Worm (Caenorhabditis elegans) whole organism, L4 larva: ENCODE measurements around the gene inx-10.

Experiments
- F10B5.3 ChIP-seq: sonication (generic microtip); optimal IDR thresholded peaks from 2 replicates; lab custom pipeline; 2016; ENCODE audit warnings: mild to moderate bottlenecking, missing genetic modification characterization, missing compliant biosample characterization
- F26F4.8 ChIP-seq: fragments of 200-800 bp; sonication (Bioruptor generic); conservative IDR thresholded peaks from 2 replicates; pipeline ENCODE4 v1.3.6; 2022; ENCODE audit warnings: missing genetic modification characterization, missing compliant biosample characterization
- F37D6.2 ChIP-seq: sonication (generic microtip); optimal IDR thresholded peaks from 2 replicates; lab custom pipeline; 2016; ENCODE audit warnings: mild to moderate bottlenecking, missing genetic modification characterization, missing compliant biosample characterization
- F49E8.2 ChIP-seq: sonication (generic microtip); optimal IDR thresholded peaks from 2 replicates; lab custom pipeline; 2016; ENCODE audit warnings: missing compliant biosample characterization, mild to moderate bottlenecking, missing genetic modification characterization, borderline replicate concordance
- T20F7.1 ChIP-seq: fragments of 200-800 bp; sonication (Bioruptor generic); optimal IDR thresholded peaks from 2 replicates; lab custom pipeline; 2018; ENCODE audit warnings: mild to moderate bottlenecking, missing genetic modification characterization, missing compliant biosample characterization
- Y48G9A.11 ChIP-seq: fragments of 200-800 bp; sonication (Bioruptor generic); IDR thresholded peaks from 2 replicates; pipeline ENCODE4 v1.3.6; 2022; ENCODE audit warnings: missing genetic modification reagents, missing genetic modification characterization, missing compliant biosample characterization
- Y5F2A.4 ChIP-seq: fragments of 200-800 bp; sonication (Bioruptor generic); optimal IDR thresholded peaks from 2 replicates; lab custom pipeline; 2018; ENCODE audit warnings: mild to moderate bottlenecking, missing genetic modification characterization, missing compliant biosample characterization
- ZK337.2 ChIP-seq: fragments of 200-800 bp; sonication (Bioruptor generic); IDR thresholded peaks from 2 replicates; pipeline ENCODE4 v1.3.6; 2022; ENCODE audit warnings: missing genetic modification reagents, missing genetic modification characterization, missing compliant biosample characterization
- ZK546.5 ChIP-seq, 2 experiments: sonication (generic microtip); optimal IDR thresholded peaks; 2 replicates each; lab custom pipeline; 2017; ENCODE audit warnings: missing biosample characterization in 2 of 2, missing genetic modification characterization in 2 of 2
- aha-1 ChIP-seq: fragments of 150-350 bp; peaks from one replicate; lab custom pipeline; 2014; ENCODE audit warnings: missing biosample characterization, missing genetic modification characterization
- ama-1 ChIP-seq: fragments of 150-350 bp; optimal IDR thresholded peaks from 2 replicates; lab custom pipeline; 2014; ENCODE audit warnings: inconsistent platforms, mixed read lengths
- ceh-20 ChIP-seq: fragments of 200-800 bp; sonication (Bioruptor generic); IDR thresholded peaks from 2 replicates; pipeline ENCODE4 v1.3.6; 2022; ENCODE audit warnings: missing genetic modification reagents, missing genetic modification characterization, missing compliant biosample characterization
- ceh-44 ChIP-seq: fragments of 200-800 bp; sonication (Bioruptor generic); IDR thresholded peaks from 2 replicates; pipeline ENCODE4 v1.3.6; 2022; ENCODE audit warnings: missing genetic modification reagents, missing genetic modification characterization, missing compliant biosample characterization
- ceh-62 ChIP-seq: sonication (generic microtip); optimal IDR thresholded peaks from 2 replicates; lab custom pipeline; 2017; ENCODE audit warnings: missing biosample characterization, missing genetic modification characterization
- ces-1 ChIP-seq: fragments of 150-350 bp; sonication (generic microtip); optimal IDR thresholded peaks from 4 replicates; lab custom pipeline; 2014; ENCODE audit warnings: missing biosample characterization, missing genetic modification reagents, missing genetic modification characterization
- cey-2 ChIP-seq: sonication (generic microtip); optimal IDR thresholded peaks from 3 replicates; lab custom pipeline; 2017; ENCODE audit warnings: missing genetic modification characterization, mild to moderate bottlenecking, missing compliant biosample characterization, antibody characterized with exemption, borderline replicate concordance; ENCODE audit not compliant: insufficient read depth
- ctbp-1 ChIP-seq: fragments of 200-800 bp; sonication (Bioruptor generic); IDR thresholded peaks from 2 replicates; pipeline ENCODE4 v1.3.6; 2022; ENCODE audit warnings: missing genetic modification reagents, missing genetic modification characterization, missing compliant biosample characterization
- daf-19 ChIP-seq: fragments of 200-800 bp; sonication (Bioruptor generic); conservative IDR thresholded peaks from 2 replicates; pipeline ENCODE4 v1.3.6; 2022; ENCODE audit warnings: missing genetic modification characterization, missing compliant biosample characterization
- dmd-9 ChIP-seq: fragments of 200-800 bp; sonication (Bioruptor generic); IDR thresholded peaks from 2 replicates; pipeline ENCODE4 v1.3.6; 2022; ENCODE audit warnings: missing genetic modification reagents, missing genetic modification characterization, missing compliant biosample characterization
- dve-1 ChIP-seq: sonication (generic microtip); optimal IDR thresholded peaks from 2 replicates; lab custom pipeline; 2017; ENCODE audit warnings: antibody characterized with exemption, mild to moderate bottlenecking, missing genetic modification characterization, missing compliant biosample characterization; ENCODE audit not compliant: insufficient read depth
- fkh-10 ChIP-seq: fragments of 150-350 bp; optimal IDR thresholded peaks from 2 replicates; lab custom pipeline; 2014; ENCODE audit warnings: missing biosample characterization, missing genetic modification reagents, missing genetic modification characterization
- gei-8 ChIP-seq: fragments of 200-800 bp; sonication (Bioruptor generic); optimal IDR thresholded peaks from 2 replicates; lab custom pipeline; 2018; ENCODE audit warnings: mild to moderate bottlenecking, missing genetic modification characterization, missing compliant biosample characterization
- hlh-11 ChIP-seq: fragments of 200-800 bp; sonication (Bioruptor generic); optimal IDR thresholded peaks from 2 replicates; lab custom pipeline; 2018; ENCODE audit warnings: mild to moderate bottlenecking, missing genetic modification characterization, missing compliant biosample characterization
- hmg-1.1 ChIP-seq: fragments of 200-800 bp; sonication (Bioruptor generic); IDR thresholded peaks from 2 replicates; pipeline ENCODE4 v1.3.6; 2022; ENCODE audit warnings: missing genetic modification reagents, missing genetic modification characterization, missing compliant biosample characterization
- lin-1 ChIP-seq: fragments of 200-800 bp; sonication (Bioruptor generic); IDR thresholded peaks from 2 replicates; pipeline ENCODE4 v1.3.6; 2022; ENCODE audit warnings: missing genetic modification reagents, missing genetic modification characterization, missing compliant biosample characterization
- lin-13 ChIP-seq: fragments of 150-350 bp; optimal IDR thresholded peaks from 2 replicates; lab custom pipeline; 2014; ENCODE audit warnings: missing biosample characterization, missing genetic modification reagents, missing genetic modification characterization
- lin-15B ChIP-seq: fragments of 150-350 bp; sonication (generic microtip); optimal IDR thresholded peaks from 3 replicates; lab custom pipeline; 2014; ENCODE audit warnings: missing biosample characterization, missing genetic modification characterization
- lin-29 ChIP-seq: fragments of 200-800 bp; sonication (Bioruptor generic); IDR thresholded peaks from 2 replicates; pipeline ENCODE4 v1.3.6; 2022; ENCODE audit warnings: missing genetic modification reagents, missing genetic modification characterization, missing compliant biosample characterization
- lin-39 ChIP-seq: fragments of 150-350 bp; optimal IDR thresholded peaks from 2 replicates; lab custom pipeline; 2014; ENCODE audit warnings: missing biosample characterization, missing genetic modification reagents, missing genetic modification characterization
- lsy-2 ChIP-seq, 2 experiments: fragments of 150-350 bp in 1 of 2; sonication (generic microtip) in 1 of 2; optimal IDR thresholded peaks; 2 replicates each; lab custom pipeline; 2014 to 2017; ENCODE audit warnings: missing biosample characterization in 2 of 2, missing genetic modification characterization in 2 of 2
- madf-5 ChIP-seq, 2 experiments: fragments of 200-800 bp; sonication (Bioruptor generic); IDR thresholded peaks; 2 replicates each; pipeline ENCODE4 v1.3.6; 2022; ENCODE audit warnings: missing compliant biosample characterization in 2 of 2, missing genetic modification characterization in 2 of 2
- mep-1 ChIP-seq: fragments of 150-350 bp; sonication (generic microtip); optimal IDR thresholded peaks from 3 replicates; lab custom pipeline; 2014; ENCODE audit warnings: missing biosample characterization, missing genetic modification characterization
- mes-2 ChIP-seq: sonication (generic microtip); optimal IDR thresholded peaks from 2 replicates; lab custom pipeline; 2016; ENCODE audit warnings: missing genotype, mild to moderate bottlenecking, missing genetic modification characterization, missing compliant biosample characterization; ENCODE audit not compliant: poor library complexity, severe bottlenecking
- mxl-2 ChIP-seq: fragments of 200-800 bp; sonication (Bioruptor generic); conservative IDR thresholded peaks from 2 replicates; pipeline ENCODE4 v1.3.6; 2022; ENCODE audit warnings: missing genetic modification reagents, missing genetic modification characterization, missing compliant biosample characterization
- nhr-237 ChIP-seq: sonication (generic microtip); optimal IDR thresholded peaks from 2 replicates; lab custom pipeline; 2017; ENCODE audit warnings: missing biosample characterization, missing genetic modification characterization
- nhr-42 ChIP-seq: fragments of 200-800 bp; sonication (Bioruptor generic); IDR thresholded peaks from 2 replicates; pipeline ENCODE4 v1.3.6; 2022; ENCODE audit warnings: missing genetic modification characterization, missing compliant biosample characterization
- pha-4 ChIP-seq, 2 experiments: fragments of 150-350 bp in 1 of 2; fragments of 200-800 bp in 1 of 2; sonication (Bioruptor generic) in 1 of 2; IDR thresholded peaks in 1 of 2; optimal IDR thresholded peaks in 1 of 2; 2 replicates each; pipeline versions ENCODE4 v1.3.6 to Lab custom; 2014 to 2022; ENCODE audit warnings: missing genetic modification characterization in 2 of 2, missing genetic modification reagents in 2 of 2, missing biosample characterization in 1 of 2, missing compliant biosample characterization in 1 of 2
- pqm-1 ChIP-seq: sonication (generic microtip); optimal IDR thresholded peaks from 2 replicates; lab custom pipeline; 2017; ENCODE audit warnings: missing biosample characterization, missing genetic modification characterization
- set-16 ChIP-seq: fragments of 200-800 bp; sonication (Bioruptor generic); IDR thresholded peaks from 2 replicates; pipeline ENCODE4 v1.3.6; 2022; ENCODE audit warnings: missing genetic modification reagents, missing genetic modification characterization, missing compliant biosample characterization
- skn-1 ChIP-seq: fragments of 150-350 bp; optimal IDR thresholded peaks from 2 replicates; lab custom pipeline; 2014; ENCODE audit warnings: missing biosample characterization, missing genetic modification characterization
- snpc-1.2 ChIP-seq: fragments of 200-800 bp; sonication (Bioruptor generic); IDR thresholded peaks from 2 replicates; pipeline ENCODE4 v1.3.6; 2022; ENCODE audit warnings: missing genetic modification reagents, missing genetic modification characterization, missing compliant biosample characterization
- spr-3 ChIP-seq: fragments of 200-800 bp; sonication (Bioruptor generic); optimal IDR thresholded peaks from 2 replicates; lab custom pipeline; 2018; ENCODE audit warnings: mild to moderate bottlenecking, missing genetic modification characterization, missing compliant biosample characterization
- tra-1 ChIP-seq: fragments of 200-800 bp; sonication (Bioruptor generic); IDR thresholded peaks from 2 replicates; pipeline ENCODE4 v1.3.6; 2022; ENCODE audit warnings: missing genetic modification reagents, missing genetic modification characterization, missing compliant biosample characterization
- unc-39 ChIP-seq: sonication (generic microtip); optimal IDR thresholded peaks from 2 replicates; lab custom pipeline; 2017; ENCODE audit warnings: missing biosample characterization, missing genetic modification characterization
- zag-1 ChIP-seq: fragments of 150-350 bp; optimal IDR thresholded peaks from 2 replicates; lab custom pipeline; 2014; ENCODE audit warnings: missing biosample characterization, missing genetic modification characterization
- zfp-3 ChIP-seq: fragments of 200-800 bp; sonication (Bioruptor generic); conservative IDR thresholded peaks from 2 replicates; pipeline ENCODE4 v1.3.6; 2022; ENCODE audit warnings: missing genetic modification reagents, missing genetic modification characterization, missing compliant biosample characterization
- zip-11 ChIP-seq: fragments of 200-800 bp; sonication (Bioruptor generic); IDR thresholded peaks from 2 replicates; pipeline ENCODE4 v1.3.6; 2022; ENCODE audit warnings: missing genetic modification characterization, missing compliant biosample characterization
- ztf-7 ChIP-seq: fragments of 150-350 bp; optimal IDR thresholded peaks from 2 replicates; lab custom pipeline; 2014; ENCODE audit warnings: missing biosample characterization, missing genetic modification characterization

inx-10 gene

DNA sequence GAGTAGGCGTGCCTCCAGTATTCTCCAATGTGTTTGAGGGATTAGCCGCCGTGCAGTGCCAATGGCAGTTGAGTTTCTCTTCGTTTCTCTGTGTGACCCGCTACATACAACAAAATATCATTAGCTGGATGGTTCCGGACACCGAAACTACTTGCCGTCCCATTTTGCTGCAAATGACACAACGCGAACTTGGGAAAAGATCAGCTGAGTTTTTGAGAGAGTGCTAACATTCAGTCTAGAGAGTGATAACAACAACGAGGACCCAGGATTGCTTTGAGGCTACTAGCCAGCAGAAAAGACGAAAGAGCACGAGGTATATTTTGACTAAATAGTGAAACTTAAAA, 12.1 kb upstream of the inx-10 start:
- TF ChIP-seq ama-1 (lab: Kevin White, UChicago) (no peak), hmg-1.1 (GFP tag; lab: Robert Waterston, UW) (0 out of 2 replicates have a peak, but pooled peaks have one; percentile 27), aha-1 (tag; lab: Kevin White, UChicago) (peak; percentile 75), ceh-62 (tag; lab: Kevin White, UChicago) (no peak)

DNA sequence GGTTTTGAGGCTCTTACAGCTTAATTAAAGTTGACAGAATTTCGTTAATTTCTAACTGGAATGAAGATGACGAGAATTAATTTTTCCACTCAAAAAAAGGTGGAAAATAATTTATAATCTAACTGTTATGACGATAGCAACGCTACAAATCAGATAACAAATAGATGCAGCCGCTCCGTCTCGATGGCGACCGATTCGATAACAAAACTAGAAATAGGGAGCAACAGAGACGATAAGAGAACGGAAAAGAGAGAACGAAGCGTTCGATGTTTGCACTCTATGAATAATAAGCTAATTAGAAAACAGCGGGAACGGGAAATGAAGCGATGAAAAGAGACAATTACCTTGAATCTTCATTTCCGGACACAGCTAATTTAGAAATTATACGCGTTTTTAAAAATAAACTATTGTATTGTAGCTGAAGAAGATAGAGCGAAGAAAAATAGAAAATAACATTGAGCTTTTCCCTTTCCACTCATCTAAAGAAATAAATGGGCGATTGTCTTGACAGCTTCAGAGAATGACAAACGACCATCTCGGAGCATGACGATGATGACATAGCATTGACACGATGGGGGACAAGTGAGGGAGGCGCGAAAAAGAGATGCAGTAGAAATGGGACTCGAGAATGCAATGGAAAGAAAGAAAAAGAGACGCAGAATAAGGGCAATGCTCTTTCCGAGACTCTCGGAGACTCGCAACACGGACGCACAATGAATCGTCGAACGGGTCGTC, 11.5 kb upstream of the inx-10 start:
- peak; percentile 4 for TF ChIP-seq F37D6.2
- no peak for TF ChIP-seq F49E8.2 (tag; lab: Kevin White, UChicago)
- TF ChIP-seq ceh-20 (GFP tag; lab: Robert Waterston, UW), result peak; percentile 84
- TF ChIP-seq unc-39 (tag; lab: Kevin White, UChicago), result no peak
- no peak for TF ChIP-seq zfp-3 (GFP tag; lab: Robert Waterston, UW)
- peak; percentile 36 for TF ChIP-seq lin-39
- no peak for TF ChIP-seq cey-2 (tag; lab: Kevin White, UChicago)
- TF ChIP-seq dmd-9 (GFP tag; lab: Robert Waterston, UW), result no peak
- TF ChIP-seq ces-1 (GFP tag; lab: Kevin White, UChicago), result no peak
- no peak for TF ChIP-seq spr-3
- no peak for TF ChIP-seq Y5F2A.4 (GFP tag; lab: Kevin White, UChicago)
- TF ChIP-seq madf-5 (GFP tag; IDR thresholded peaks at IDR 0.05; lab: Robert Waterston, UW), result no peak
- no peak for TF ChIP-seq gei-8 (GFP tag; lab: Kevin White, UChicago)
- TF ChIP-seq zip-11 (GFP tag; lab: Robert Waterston, UW), result no peak
- no peak; the same call in 1 of the 2 replicates for TF ChIP-seq set-16 (GFP tag; lab: Robert Waterston, UW)
- TF ChIP-seq ceh-44 (GFP tag; lab: Robert Waterston, UW), result no peak
- TF ChIP-seq hlh-11 (tag; lab: Kevin White, UChicago), result peak; percentile 43
- no peak for TF ChIP-seq daf-19 (GFP tag; lab: Robert Waterston, UW)
- no peak for TF ChIP-seq lin-13 (GFP tag; lab: Kevin White, UChicago)
- peak; percentile 26 for TF ChIP-seq dve-1 (tag; lab: Kevin White, UChicago)
- no peak for TF ChIP-seq nhr-42 (GFP tag; lab: Robert Waterston, UW)
- TF ChIP-seq lin-15B (tag; lab: Kevin White, UChicago), result no peak
- TF ChIP-seq ztf-7, result no peak
- TF ChIP-seq lin-29 (GFP tag; lab: Robert Waterston, UW), result no peak
- TF ChIP-seq nhr-237, result no peak
- TF ChIP-seq aha-1 (tag; lab: Kevin White, UChicago), result no peak
- peak; percentile 56 for TF ChIP-seq pqm-1 (tag; lab: Kevin White, UChicago)
- no peak for TF ChIP-seq pha-4 (GFP tag; IDR thresholded peaks at IDR 0.05; lab: Robert Waterston, UW)
- no peak for TF ChIP-seq pha-4 (tag; optimal IDR thresholded peaks at IDR 0.05; lab: Kevin White, UChicago)
- TF ChIP-seq mes-2 (tag; lab: Kevin White, UChicago), result peak; percentile 25
- TF ChIP-seq snpc-1.2 (GFP tag; lab: Robert Waterston, UW), result no peak
- TF ChIP-seq F26F4.8 (GFP tag; lab: Robert Waterston, UW), result no peak
- peak; percentile 12 for TF ChIP-seq mep-1 (tag; lab: Kevin White, UChicago)
- TF ChIP-seq mxl-2, result no peak
- TF ChIP-seq zag-1 (tag; lab: Kevin White, UChicago), result no peak
- TF ChIP-seq skn-1 (tag; lab: Kevin White, UChicago), result no peak
- TF ChIP-seq fkh-10 (GFP tag; lab: Kevin White, UChicago), result peak; percentile 10
- TF ChIP-seq ZK546.5 (tag; optimal IDR thresholded peaks at IDR 0.05; lab: Kevin White, UChicago), result no peak
- peak in 1 of 2 experiments; percentile 4 for TF ChIP-seq lsy-2 (tag; optimal IDR thresholded peaks at IDR 0.05; lab: Kevin White, UChicago)
- 0 out of 2 replicates have a peak, but pooled peaks have one; percentile 40 for TF ChIP-seq tra-1 (GFP tag; lab: Robert Waterston, UW)
- TF ChIP-seq lin-1 (GFP tag; lab: Robert Waterston, UW), result no peak
- no peak for TF ChIP-seq F10B5.3 (tag; lab: Kevin White, UChicago)
- no peak for TF ChIP-seq ZK337.2 (GFP tag; lab: Robert Waterston, UW)
- TF ChIP-seq ctbp-1, result peak; percentile 48; the same call in 1 of the 2 replicates
- TF ChIP-seq T20F7.1 (GFP tag; lab: Kevin White, UChicago), result no peak
- no peak for TF ChIP-seq Y48G9A.11 (GFP tag; lab: Robert Waterston, UW)
